Worm (Caenorhabditis elegans) whole organism, young adult: ENCODE measurements around the gene cids-1.

Experiments used
- ceh-58 ChIP-seq: fragments of 200-800 bp; sonication (Bioruptor generic); IDR thresholded peaks from 2 replicates; pipeline ENCODE4 v1.3.6; 2022; ENCODE audit warnings: missing genetic modification characterization, missing compliant biosample characterization
- efl-1 ChIP-seq: fragments of 150-350 bp; optimal IDR thresholded peaks from 2 replicates; lab custom pipeline; 2014; ENCODE audit warnings: missing biosample characterization, missing genetic modification reagents, missing genetic modification characterization
- somi-1 ChIP-seq: fragments of 200-800 bp; sonication (Bioruptor generic); optimal IDR thresholded peaks from 2 replicates; lab custom pipeline; 2018; ENCODE audit warnings: mild to moderate bottlenecking, missing genetic modification characterization, missing compliant biosample characterization
- zfh-2 ChIP-seq: fragments of 200-800 bp; sonication (Bioruptor generic); conservative IDR thresholded peaks from 2 replicates; pipeline ENCODE4 v1.3.6; 2022; ENCODE audit warnings: missing genetic modification reagents, missing genetic modification characterization, missing compliant biosample characterization

- TF ChIP-seq ceh-58 (GFP tag; lab: Robert Waterston, UW) (no peak), somi-1 (GFP tag; lab: Kevin White, UChicago) (no peak), efl-1 (no peak), zfh-2 (GFP tag; lab: Robert Waterston, UW) (no peak)
Observed at ce11 chrIII:8283525-8283924, 39.3 kb downstream of the cids-1 start.
